Worm (Caenorhabditis elegans): ENCODE measurements around the gene bmk-1.
A peak's percentile ranks its signal among the peaks of the same experiment; 100 is the strongest.

ce11 chrV:14424958-14425492 lies 31.8 kb downstream of the bmk-1 start, which contains the start of gene rrsr-1:
- TF ChIP-seq daf-19 (GFP tag; conservative IDR thresholded peaks at IDR 0.05) (no peak), lin-39 (tag; optimal IDR thresholded peaks at IDR 0.05) (no peak), ctbp-1 (GFP tag; IDR thresholded peaks at IDR 0.05) (no peak), unc-130 (GFP tag; optimal IDR thresholded peaks at IDR 0.05) (peak; percentile 36), ztf-7 (tag; optimal IDR thresholded peaks at IDR 0.05) (no peak), ces-1 (GFP tag; optimal IDR thresholded peaks at IDR 0.05) (no peak), nhr-28 (tag; optimal IDR thresholded peaks at IDR 0.05) (no peak), cey-2 (tag; optimal IDR thresholded peaks at IDR 0.05; ENCODE audit: borderline replicate concordance, insufficient read depth) (no peak), lsy-2 (tag; optimal IDR thresholded peaks at IDR 0.05) (no peak)

Data from whole organism, L4 larva.